Fruit fly (Drosophila melanogaster): Measurements from ENCODE around the gene CG16888.

dm6 chr2L:13841508-13841907, 28.5 kb upstream of the CG16888 start, which contains the start of gene CG33307:
- TF ChIP-seq CTCF (optimal IDR thresholded peaks at IDR 0.05) (no peak), CG8478 (optimal IDR thresholded peaks at IDR 0.05) (no peak)
